Worm (Caenorhabditis elegans) whole organism, mixed stage, embryonic: ENCODE measurements around the gene taf-12.

Experiments
- blmp-1 ChIP-seq: fragments of 150-350 bp; optimal IDR thresholded peaks from 2 replicates; lab custom pipeline; 2014; ENCODE audit warnings: missing biosample characterization, missing genetic modification characterization
- ceh-83 ChIP-seq: fragments of 200-800 bp; sonication (Bioruptor generic); optimal IDR thresholded peaks from 2 replicates; lab custom pipeline; 2018; ENCODE audit warnings: mild to moderate bottlenecking, missing genetic modification characterization, missing compliant biosample characterization
- elt-1 ChIP-seq: sonication (generic microtip); optimal IDR thresholded peaks from 2 replicates; lab custom pipeline; 2017; ENCODE audit warnings: missing genetic modification characterization, mild to moderate bottlenecking, missing compliant biosample characterization, antibody characterized with exemption, moderate library complexity, borderline replicate concordance; ENCODE audit not compliant: insufficient read depth
- ham-2 ChIP-seq: fragments of 200-800 bp; sonication (Bioruptor generic); optimal IDR thresholded peaks from 2 replicates; lab custom pipeline; 2018; ENCODE audit warnings: mild to moderate bottlenecking, missing genetic modification characterization, missing compliant biosample characterization
- lin-13 ChIP-seq: fragments of 150-350 bp; optimal IDR thresholded peaks from 2 replicates; lab custom pipeline; 2014; ENCODE audit warnings: missing biosample characterization, missing genetic modification characterization
- lsy-2 ChIP-seq: fragments of 150-350 bp; optimal IDR thresholded peaks from 2 replicates; lab custom pipeline; 2014; ENCODE audit warnings: missing biosample characterization, missing genetic modification characterization
- mep-1 ChIP-seq: fragments of 150-350 bp; optimal IDR thresholded peaks from 2 replicates; lab custom pipeline; 2017; ENCODE audit warnings: missing biosample characterization, missing genetic modification reagents, missing genetic modification characterization, inconsistent platforms
- nhr-237 ChIP-seq: fragments of 150-350 bp; optimal IDR thresholded peaks from 2 replicates; lab custom pipeline; 2014; ENCODE audit warnings: missing biosample characterization, missing genetic modification characterization
- nhr-76 ChIP-seq: sonication (generic microtip); optimal IDR thresholded peaks from 2 replicates; lab custom pipeline; 2017; ENCODE audit warnings: missing biosample characterization, missing genetic modification characterization
- pha-4 ChIP-seq: fragments of 150-350 bp; optimal IDR thresholded peaks from 2 replicates; lab custom pipeline; 2018; ENCODE audit warnings: missing biosample characterization, missing genetic modification reagents, missing genetic modification characterization
- snpc-4 ChIP-seq: fragments of 150-350 bp; optimal IDR thresholded peaks from 2 replicates; lab custom pipeline; 2014; ENCODE audit warnings: missing biosample characterization, missing genetic modification characterization
- unc-39 ChIP-seq: fragments of 150-350 bp; optimal IDR thresholded peaks from 2 replicates; lab custom pipeline; 2014; ENCODE audit warnings: missing biosample characterization, missing genetic modification characterization
- unc-62 ChIP-seq: fragments of 150-350 bp; optimal IDR thresholded peaks from 2 replicates; lab custom pipeline; 2014; ENCODE audit warnings: missing biosample characterization, missing genetic modification reagents, missing genetic modification characterization
- ztf-11 ChIP-seq: fragments of 150-350 bp; optimal IDR thresholded peaks from 2 replicates; lab custom pipeline; 2014; ENCODE audit warnings: missing biosample characterization, missing genetic modification characterization

DNA sequence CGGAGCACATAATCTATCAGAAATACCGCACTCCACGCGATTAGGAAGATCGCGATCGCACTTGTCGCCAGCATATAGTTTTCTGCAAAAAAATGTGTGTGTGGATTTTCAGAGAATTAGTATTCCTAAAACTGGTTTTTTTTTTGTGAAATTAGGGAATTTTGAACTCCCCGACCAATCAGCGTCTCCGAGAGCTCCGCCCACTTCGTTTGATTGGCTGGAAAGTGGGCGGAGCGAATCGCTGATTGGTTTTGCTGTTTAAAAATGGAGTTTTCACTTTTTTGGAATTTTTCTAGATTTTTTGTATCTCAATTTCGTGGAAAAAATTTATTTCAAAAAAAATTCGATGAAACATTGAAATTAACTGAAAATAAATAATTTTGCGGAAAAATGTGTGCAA, 8.0 kb downstream of the taf-12 start:
- no peak for TF ChIP-seq lsy-2
- TF ChIP-seq ztf-11 (tag; lab: Kevin White, UChicago): no peak
- TF ChIP-seq unc-39 (tag; lab: Kevin White, UChicago): no peak
- no peak for TF ChIP-seq snpc-4 (tag; lab: Kevin White, UChicago)
- TF ChIP-seq pha-4: no peak
- TF ChIP-seq lin-13 (tag; lab: Kevin White, UChicago): no peak
- TF ChIP-seq blmp-1 (tag; lab: Kevin White, UChicago): no peak
- TF ChIP-seq unc-62: no peak
- no peak for TF ChIP-seq mep-1 (tag; lab: Kevin White, UChicago)
- no peak for TF ChIP-seq ham-2 (GFP tag; lab: Kevin White, UChicago)
- no peak for TF ChIP-seq nhr-237 (tag; lab: Kevin White, UChicago)
- no peak for TF ChIP-seq elt-1 (tag; lab: Kevin White, UChicago)
- no peak for TF ChIP-seq ceh-83
- TF ChIP-seq nhr-76: no peak
